Worm (Caenorhabditis elegans): ENCODE results near the gene C17G10.10.

Gene C17G10.10

DNA sequence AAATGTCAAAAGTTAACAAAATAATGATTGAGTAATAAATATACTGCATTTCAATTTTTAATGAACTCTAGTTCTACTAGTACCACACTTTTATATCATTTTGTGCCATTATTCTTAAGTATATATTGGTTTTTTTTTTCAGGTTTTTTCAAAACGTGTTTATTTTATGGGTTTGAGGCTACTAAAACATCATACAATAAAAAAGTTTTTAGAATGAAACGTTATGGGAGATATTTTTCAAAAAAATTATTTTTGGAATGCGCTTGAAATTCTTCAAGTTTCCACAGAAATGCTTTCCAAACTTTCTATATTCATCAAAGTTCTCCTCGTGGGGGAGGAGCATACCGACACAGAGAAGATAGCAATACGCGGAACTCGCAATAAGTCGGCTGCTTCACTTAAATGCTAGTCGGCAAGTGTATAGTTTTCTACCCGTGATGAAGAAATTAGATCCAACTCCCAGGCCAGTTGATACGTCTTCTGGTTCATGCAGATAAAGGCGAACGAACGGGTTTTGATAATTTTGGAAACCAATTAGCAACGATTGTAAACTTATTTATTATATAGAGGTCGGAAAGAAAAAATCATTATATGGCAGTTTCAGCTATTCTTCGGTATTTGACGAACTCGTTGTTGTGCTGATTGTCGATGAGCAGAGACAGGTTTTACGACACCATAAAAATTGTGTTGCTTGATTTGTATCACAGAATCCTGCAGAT lies at the start of gene C17G10.10 (continued):
- TF ChIP-seq ceh-63 (GFP tag; optimal IDR thresholded peaks at IDR 0.05) (no peak), nhr-84 (tag; optimal IDR thresholded peaks at IDR 0.05) (no peak), swsn-7 (tag; optimal IDR thresholded peaks at IDR 0.05) (peak; percentile 83), ceh-82 (tag; optimal IDR thresholded peaks at IDR 0.05) (peak; percentile 62 to 76 (median 67)), fos-1 (tag; optimal IDR thresholded peaks at IDR 0.05) (peak; percentile 65), lsy-2 (tag; optimal IDR thresholded peaks at IDR 0.05) (peak; percentile 54 to 70), irx-1 (tag; optimal IDR thresholded peaks at IDR 0.05) (peak; percentile 63), elt-3 (tag; optimal IDR thresholded peaks at IDR 0.05) (peak in 5 of 6 experiments; percentile 3 to 79 (median 48)), xbp-1 (tag; optimal IDR thresholded peaks at IDR 0.05) (peak; percentile 63), ces-1 (GFP tag; optimal IDR thresholded peaks at IDR 0.05) (no peak), lin-14 (GFP tag; optimal IDR thresholded peaks at IDR 0.05) (peak; percentile 82), ama-1 (optimal IDR thresholded peaks at IDR 0.05) (peak; percentile 95), sup-37 (GFP tag; optimal IDR thresholded peaks at IDR 0.05) (peak; percentile 75), unc-98 (GFP tag; IDR thresholded peaks at IDR 0.05) (no peak), hlh-4 (tag; optimal IDR thresholded peaks at IDR 0.05) (no peak)

DNA sequence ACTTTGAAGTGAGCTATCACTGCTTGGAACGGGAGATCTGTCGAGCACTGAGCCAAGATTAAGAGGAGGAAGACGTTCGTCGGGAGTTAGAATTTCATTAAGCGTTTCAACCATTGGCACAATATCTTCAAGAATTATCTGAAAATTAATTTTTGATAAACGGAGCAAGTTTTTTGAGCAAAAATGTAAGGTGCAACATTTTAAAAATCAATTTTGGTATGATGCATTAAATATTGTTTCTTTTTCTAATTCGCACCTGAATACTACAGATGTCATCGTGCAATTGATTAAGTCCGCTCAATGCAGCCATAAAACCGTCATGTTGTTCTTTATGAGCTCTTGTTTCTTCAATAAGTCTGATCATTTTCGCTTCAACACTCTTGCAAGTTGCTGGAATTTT lies 49.1 kb upstream of the C17G10.10 start, which contains the start of gene ddl-1:
ddl-1 (minus strand) TSS at position 101 of the 400 bp plus-strand sequence.
- no peak for TF ChIP-seq aha-1 (tag; optimal IDR thresholded peaks at IDR 0.05)
- no peak for TF ChIP-seq jun-1 (tag; optimal IDR thresholded peaks at IDR 0.05)
- TF ChIP-seq skn-1 (tag; optimal IDR thresholded peaks at IDR 0.05) = no peak
- no peak for TF ChIP-seq blmp-1 (tag; optimal IDR thresholded peaks at IDR 0.05)
- TF ChIP-seq elt-3 (tag; optimal IDR thresholded peaks at IDR 0.05) = no peak
- TF ChIP-seq nhr-12 (tag; optimal IDR thresholded peaks at IDR 0.05) = no peak
- TF ChIP-seq dsc-1 (tag; optimal IDR thresholded peaks at IDR 0.05) = no peak
- no peak for TF ChIP-seq mab-9 (GFP tag; IDR thresholded peaks at IDR 0.05)
- TF ChIP-seq vab-15 (tag; optimal IDR thresholded peaks at IDR 0.05) = no peak
- TF ChIP-seq egl-13 (tag; optimal IDR thresholded peaks at IDR 0.05) = no peak
- no peak for TF ChIP-seq ceh-8 (GFP tag; optimal IDR thresholded peaks at IDR 0.05)
- no peak for TF ChIP-seq nhr-28 (tag; optimal IDR thresholded peaks at IDR 0.05)
- no peak for TF ChIP-seq ztf-4 (tag; optimal IDR thresholded peaks at IDR 0.05)
- TF ChIP-seq hlh-4 (tag; optimal IDR thresholded peaks at IDR 0.05) = no peak
- TF ChIP-seq zag-1 (tag; optimal IDR thresholded peaks at IDR 0.05) = no peak
- TF ChIP-seq ceh-90 (tag; optimal IDR thresholded peaks at IDR 0.05) = no peak
- no peak for TF ChIP-seq ama-1 (optimal IDR thresholded peaks at IDR 0.05)
- no peak for TF ChIP-seq unc-130 (tag; optimal IDR thresholded peaks at IDR 0.05)

- TF ChIP-seq alr-1 (tag; optimal IDR thresholded peaks at IDR 0.05; ENCODE audit: borderline replicate concordance) = no peak
- no peak for TF ChIP-seq mep-1 (tag; optimal IDR thresholded peaks at IDR 0.05)
- TF ChIP-seq hlh-17 (GFP tag; optimal IDR thresholded peaks at IDR 0.05; ENCODE audit: borderline replicate concordance) = no peak
- no peak for TF ChIP-seq F16B12.6 (tag; optimal IDR thresholded peaks at IDR 0.05)
- no peak for TF ChIP-seq zip-4 (GFP tag; optimal IDR thresholded peaks at IDR 0.05)
- no peak for TF ChIP-seq egl-13 (tag; optimal IDR thresholded peaks at IDR 0.05)
Observed at ce11 chrII:5646942-5647341, 47.8 kb upstream of the C17G10.10 start, which contains the start of gene F59E12.9. Gene F59E12.9, minus strand, starts transcription at chrII:5647042.

DNA sequence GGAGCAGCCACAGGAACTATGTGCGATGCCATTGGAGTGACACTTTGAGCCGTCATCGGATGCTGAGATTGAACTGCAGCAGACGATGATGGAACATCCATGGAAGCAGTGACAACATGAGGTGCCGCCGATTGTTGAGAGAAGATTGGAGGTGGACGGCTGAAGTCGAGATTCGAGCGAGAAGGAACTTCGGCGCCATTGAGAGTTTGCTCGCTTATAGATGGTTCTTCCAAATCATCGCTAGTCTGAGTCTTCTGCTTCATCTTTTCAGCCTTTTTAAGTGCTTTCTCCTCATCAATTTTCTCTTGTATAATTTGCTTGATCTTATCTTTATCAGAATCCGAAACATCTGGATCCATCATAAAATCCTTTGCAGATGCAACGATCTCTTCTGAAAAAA lies 42.9 kb upstream of the C17G10.10 start:
- TF ChIP-seq mab-9 (GFP tag; IDR thresholded peaks at IDR 0.05) = no peak
- no peak for TF ChIP-seq efl-3 (GFP tag; optimal IDR thresholded peaks at IDR 0.05)
- no peak for TF ChIP-seq nhr-237 (tag; optimal IDR thresholded peaks at IDR 0.05)
- TF ChIP-seq ces-1 (GFP tag; optimal IDR thresholded peaks at IDR 0.05) = no peak
- TF ChIP-seq egl-13 (tag; optimal IDR thresholded peaks at IDR 0.05) = no peak
- TF ChIP-seq fkh-10 (GFP tag; optimal IDR thresholded peaks at IDR 0.05) = no peak
- TF ChIP-seq ceh-82 (tag; optimal IDR thresholded peaks at IDR 0.05) = no peak
- no peak for TF ChIP-seq tlp-1 (tag; optimal IDR thresholded peaks at IDR 0.05)
- no peak for TF ChIP-seq nhr-47 (tag; optimal IDR thresholded peaks at IDR 0.05)
- no peak for TF ChIP-seq fkh-4 (tag; optimal IDR thresholded peaks at IDR 0.05; ENCODE audit: borderline replicate concordance)
- TF ChIP-seq mdl-1 (tag; optimal IDR thresholded peaks at IDR 0.05) = no peak

Data from whole organism, L1 larva.